Fruit fly (Drosophila melanogaster) whole organism, pupa: Measurements from ENCODE around the gene Prat.
A peak's percentile ranks its signal among the peaks of the same experiment; 100 is the strongest.

ENCODE experiments used
- CG15710 ChIP-seq: fragments of 200-800 bp; sonication (Bioruptor generic); optimal IDR thresholded peaks from 2 replicates; lab custom pipeline; 2018; ENCODE audit warnings: missing biosample characterization, mild to moderate bottlenecking, missing genetic modification characterization, moderate library complexity
- CG4496 ChIP-seq: fragments of 200-800 bp; sonication (Bioruptor generic); IDR thresholded peaks from 3 replicates; pipeline ENCODE4 v1.3.6; 2022; ENCODE audit warnings: missing biosample characterization, missing genetic modification characterization
- D1 ChIP-seq: fragments of 200-800 bp; sonication (Bioruptor generic); optimal IDR thresholded peaks from 2 replicates; lab custom pipeline; 2018; ENCODE audit warnings: missing biosample characterization, mild to moderate bottlenecking, missing genetic modification characterization, moderate library complexity
- EcR ChIP-seq: fragments of 200-800 bp; sonication (Bioruptor generic); optimal IDR thresholded peaks from 3 replicates; lab custom pipeline; 2019; ENCODE audit warnings: missing biosample characterization, missing genetic modification characterization, mild to moderate bottlenecking, moderate library complexity, missing genetic modification reagents
- Ets98B ChIP-seq: fragments of 200-800 bp; sonication (Bioruptor generic); IDR thresholded peaks from 2 replicates; pipeline ENCODE4 v1.3.6; 2022; ENCODE audit warnings: missing biosample characterization, missing genetic modification characterization
- Pif1B ChIP-seq: fragments of 200-800 bp; sonication (Bioruptor generic); optimal IDR thresholded peaks from 3 replicates; lab custom pipeline; 2016; ENCODE audit warnings: missing biosample characterization, missing genetic modification characterization
- Snoo ChIP-seq: fragments of 200-800 bp; sonication (Bioruptor generic); optimal IDR thresholded peaks from 3 replicates; lab custom pipeline; 2017; ENCODE audit warnings: missing biosample characterization, mild to moderate bottlenecking, missing genetic modification characterization, inconsistent platforms

- peak; percentile 12 for TF ChIP-seq Pif1B (GFP tag; lab: Kevin White, UChicago)
- TF ChIP-seq CG15710 (tag; lab: Kevin White, UChicago): peak; percentile 31
- TF ChIP-seq D1 (tag; lab: Kevin White, UChicago): no peak
- TF ChIP-seq Ets98B (GFP tag; lab: Robert Waterston, UW): peak; percentile 61; the same call in 1 of the 2 replicates
- TF ChIP-seq EcR (GFP tag; lab: Kevin White, UChicago): no peak
- TF ChIP-seq Snoo (tag; lab: Kevin White, UChicago): no peak
- peak; percentile 82 for TF ChIP-seq CG4496 (GFP tag; lab: Robert Waterston, UW)
Measured at dm6 chr3R:7886859-7887190, 24.8 kb downstream of the Prat start, which contains the start of gene ArgRS-m.
